Fruit fly (Drosophila melanogaster): Measurements from ENCODE around the gene Skp2.
A peak's percentile ranks its signal among the peaks of the same experiment; 100 is the strongest.

Gene Skp2

dm6 chr3R:4333964-4334363 is 3.5 kb downstream of the Skp2 start, which contains the start of gene CG9776 (continued):
- TF ChIP-seq CG2712 (tag; optimal IDR thresholded peaks at IDR 0.05) (peak; percentile 74), Gug (GFP tag; IDR thresholded peaks at IDR 0.05) (peak; percentile 47; the same call in 3 of the 4 replicates), CG15479 (GFP tag; optimal IDR thresholded peaks at IDR 0.05) (peak; percentile 44), Dek (tag; optimal IDR thresholded peaks at IDR 0.05) (no peak), en (GFP tag; optimal IDR thresholded peaks at IDR 0.05) (no peak), kni (GFP tag; optimal IDR thresholded peaks at IDR 0.05) (no peak), sens (GFP tag) (peak; percentile 91), klu (GFP tag; IDR thresholded peaks at IDR 0.05) (no peak; the same call in 1 of the 2 replicates), emc (GFP tag; optimal IDR thresholded peaks at IDR 0.05) (no peak), Poxn (GFP tag; IDR thresholded peaks at IDR 0.05) (no peak), cg (GFP tag; optimal IDR thresholded peaks at IDR 0.05) (no peak), ac (GFP tag; optimal IDR thresholded peaks at IDR 0.05) (no peak), pan (optimal IDR thresholded peaks at IDR 0.05) (no peak), pan (GFP tag; optimal IDR thresholded peaks at IDR 0.05 in 1 of 2, IDR thresholded peaks at IDR 0.05 in 1 of 2) (peak in 1 of 2 experiments; percentile 50), CG11093 (GFP tag; IDR thresholded peaks at IDR 0.05) (0 out of 3 replicates have a peak, but pooled peaks have one; percentile 13), bsh (GFP tag; optimal IDR thresholded peaks at IDR 0.05) (no peak), CG8478 (optimal IDR thresholded peaks at IDR 0.05) (no peak), bbx (GFP tag; IDR thresholded peaks at IDR 0.05; ENCODE audit: partially characterized antibody) (peak; percentile 98), h (optimal IDR thresholded peaks at IDR 0.05) (no peak), CG7987 (GFP tag; optimal IDR thresholded peaks at IDR 0.05) (no peak), sc (optimal IDR thresholded peaks at IDR 0.05) (no peak), sc (GFP tag; optimal IDR thresholded peaks at IDR 0.05) (peak; percentile 9), zfh1 (GFP tag; IDR thresholded peaks at IDR 0.05) (peak; percentile 61; the same call in 1 of the 3 replicates), MESR4 (GFP tag; optimal IDR thresholded peaks at IDR 0.05) (peak; percentile 86), CHES-1-like (GFP tag; optimal IDR thresholded peaks at IDR 0.05) (peak; percentile 73), Oaz (GFP tag; IDR thresholded peaks at IDR 0.05) (0 out of 2 replicates have a peak, but pooled peaks have one; percentile 9), Sry-δ (GFP tag; optimal IDR thresholded peaks at IDR 0.05) (peak; percentile 89), wdn (GFP tag; IDR thresholded peaks at IDR 0.05) (peak; percentile 63; the same call in 1 of the 2 replicates), knrl (GFP tag; IDR thresholded peaks at IDR 0.05; ENCODE audit: partially characterized antibody) (peak; percentile 98), tx (GFP tag; optimal IDR thresholded peaks at IDR 0.05) (peak; percentile 37), Mad (GFP tag; optimal IDR thresholded peaks at IDR 0.05) (peak; percentile 44), Asciz (GFP tag; optimal IDR thresholded peaks at IDR 0.05) (no peak), ab (GFP tag; optimal IDR thresholded peaks at IDR 0.05) (no peak), CG2202 (tag; optimal IDR thresholded peaks at IDR 0.05) (no peak), CkIIα-i1 (GFP tag; IDR thresholded peaks at IDR 0.05) (0 out of 2 replicates have a peak, but pooled peaks have one; percentile 4), CG2120 (GFP tag; optimal IDR thresholded peaks at IDR 0.05) (peak; percentile 78), CG13894 (tag; optimal IDR thresholded peaks at IDR 0.05) (no peak), fru (optimal IDR thresholded peaks at IDR 0.05) (no peak), CG13123 (GFP tag; optimal IDR thresholded peaks at IDR 0.05) (peak; percentile 4), pb (GFP tag; optimal IDR thresholded peaks at IDR 0.05) (no peak), Tbp (GFP tag; optimal IDR thresholded peaks at IDR 0.05) (no peak), CG14441 (GFP tag; IDR thresholded peaks at IDR 0.05) (no peak; the same call in 1 of the 2 replicates), ash1 (GFP tag; optimal IDR thresholded peaks at IDR 0.05) (no peak), Nf-YC (tag; optimal IDR thresholded peaks at IDR 0.05) (no peak), chm (GFP tag; IDR thresholded peaks at IDR 0.05) (no peak), CG10274 (GFP tag; optimal IDR thresholded peaks at IDR 0.05) (no peak), CG10654 (GFP tag; optimal IDR thresholded peaks at IDR 0.05) (peak; percentile 38), NFAT (GFP tag; IDR thresholded peaks at IDR 0.05) (peak; percentile 43; the same call in 1 of the 2 replicates), onecut (GFP tag; IDR thresholded peaks at IDR 0.05) (peak; percentile 33; the same call in 1 of the 2 replicates), CG17568 (GFP tag; optimal IDR thresholded peaks at IDR 0.05) (no peak), sna (GFP tag; IDR thresholded peaks at IDR 0.05; ENCODE audit: partially characterized antibody) (peak; percentile 95), Doc3 (GFP tag; IDR thresholded peaks at IDR 0.05; ENCODE audit: partially characterized antibody) (peak; percentile 90)
